Fruit fly (Drosophila melanogaster): ENCODE measurements around the gene CG11523.

The CG11523 gene

dm6 chr3L:22266535-22266934 lies at the start of gene CG11523 (continued):
- TF ChIP-seq zen2 (GFP tag; IDR thresholded peaks at IDR 0.05; ENCODE audit: partially characterized antibody) (no peak), Hr51 (GFP tag; optimal IDR thresholded peaks at IDR 0.05) (no peak), jigr1 (GFP tag; IDR thresholded peaks at IDR 0.05) (no peak; the same call in 2 of the 3 replicates), fd96Cb (tag; optimal IDR thresholded peaks at IDR 0.05) (no peak), mam (GFP tag; optimal IDR thresholded peaks at IDR 0.05) (peak; percentile 39), B-H2 (GFP tag; optimal IDR thresholded peaks at IDR 0.05) (no peak), Opbp (GFP tag; IDR thresholded peaks at IDR 0.05; ENCODE audit: partially characterized antibody) (no peak), CG10462 (GFP tag; optimal IDR thresholded peaks at IDR 0.05) (no peak), CG1603 (tag; optimal IDR thresholded peaks at IDR 0.05) (peak; percentile 74), pzg (GFP tag; optimal IDR thresholded peaks at IDR 0.05) (peak; percentile 61), Tbp (GFP tag; optimal IDR thresholded peaks at IDR 0.05) (no peak), CG2875 (GFP tag; optimal IDR thresholded peaks at IDR 0.05) (no peak), lilli (GFP tag; optimal IDR thresholded peaks at IDR 0.05) (no peak), chn (GFP tag; optimal IDR thresholded peaks at IDR 0.05) (no peak), CG15479 (GFP tag; optimal IDR thresholded peaks at IDR 0.05) (no peak), CG10321 (GFP tag; IDR thresholded peaks at IDR 0.05) (no peak), Hr39 (optimal IDR thresholded peaks at IDR 0.05) (no peak), da (GFP tag; optimal IDR thresholded peaks at IDR 0.05) (no peak), Dfd (GFP tag; optimal IDR thresholded peaks at IDR 0.05) (no peak), disco-r (GFP tag; optimal IDR thresholded peaks at IDR 0.05) (no peak), ci (GFP tag; IDR thresholded peaks at IDR 0.05) (no peak), unc-4 (GFP tag; IDR thresholded peaks at IDR 0.05; ENCODE audit: partially characterized antibody) (no peak; the same call in 1 of the 2 replicates), CG43689 (GFP tag; IDR thresholded peaks at IDR 0.05) (no peak), az2 (GFP tag; optimal IDR thresholded peaks at IDR 0.05) (no peak), CG32767 (GFP tag; IDR thresholded peaks at IDR 0.05) (no peak), Hand (GFP tag; optimal IDR thresholded peaks at IDR 0.05) (no peak), Max (GFP tag; optimal IDR thresholded peaks at IDR 0.05) (no peak), CrebB (tag; optimal IDR thresholded peaks at IDR 0.05) (no peak), vfl (GFP tag; optimal IDR thresholded peaks at IDR 0.05) (no peak), Doc3 (GFP tag; IDR thresholded peaks at IDR 0.05; ENCODE audit: partially characterized antibody) (no peak), Six4 (GFP tag; optimal IDR thresholded peaks at IDR 0.05) (no peak), eyg (GFP tag; optimal IDR thresholded peaks at IDR 0.05) (no peak), hbn (GFP tag; IDR thresholded peaks at IDR 0.05; ENCODE audit: partially characterized antibody) (0 out of 2 replicates have a peak, but pooled peaks have one; percentile 18), CG1024 (GFP tag; IDR thresholded peaks at IDR 0.05) (no peak), B-H1 (GFP tag; IDR thresholded peaks at IDR 0.05) (no peak), sisA (GFP tag; IDR thresholded peaks at IDR 0.05) (no peak), kah (GFP tag; optimal IDR thresholded peaks at IDR 0.05) (no peak), nmo (GFP tag; optimal IDR thresholded peaks at IDR 0.05) (peak; percentile 10), stwl (tag; optimal IDR thresholded peaks at IDR 0.05) (peak; percentile 5), CG18011 (GFP tag; optimal IDR thresholded peaks at IDR 0.05) (no peak), CG3726 (GFP tag; IDR thresholded peaks at IDR 0.05) (no peak), CG2120 (GFP tag; optimal IDR thresholded peaks at IDR 0.05) (peak; percentile 36), ind (GFP tag; optimal IDR thresholded peaks at IDR 0.05) (no peak), Spps (tag; optimal IDR thresholded peaks at IDR 0.05) (no peak), unpg (GFP tag; optimal IDR thresholded peaks at IDR 0.05) (no peak), repo (GFP tag; optimal IDR thresholded peaks at IDR 0.05) (no peak), schlank (tag; optimal IDR thresholded peaks at IDR 0.05) (no peak), CG15601 (tag; optimal IDR thresholded peaks at IDR 0.05) (no peak), CG1792 (GFP tag; optimal IDR thresholded peaks at IDR 0.05) (no peak), CG7839 (tag; optimal IDR thresholded peaks at IDR 0.05) (no peak), gcm2 (GFP tag; optimal IDR thresholded peaks at IDR 0.05) (no peak), tx (GFP tag; optimal IDR thresholded peaks at IDR 0.05) (no peak)

Measured in whole organism, embryonic.